Fruit fly (Drosophila melanogaster) whole organism, embryonic: ENCODE results near the gene GC.

ENCODE experiments used
- Bgb ChIP-seq: fragments of 200-800 bp; sonication (Bioruptor generic); IDR thresholded peaks from 2 replicates; pipeline ENCODE4 v1.3.6; 2022; ENCODE audit warnings: missing biosample characterization, missing genetic modification characterization; ENCODE audit not compliant: partially characterized antibody
- CG10462 ChIP-seq: fragments of 200-800 bp; sonication (Bioruptor generic); optimal IDR thresholded peaks from 2 replicates; lab custom pipeline; 2016; ENCODE audit warnings: missing biosample characterization, missing genetic modification characterization
- CG12071 ChIP-seq: fragments of 200-800 bp; sonication (Bioruptor generic); optimal IDR thresholded peaks from 3 replicates; lab custom pipeline; 2018; ENCODE audit warnings: missing biosample characterization, mild to moderate bottlenecking, missing genetic modification characterization
- CG13894 ChIP-seq: fragments of 200-800 bp; sonication (Bioruptor generic); optimal IDR thresholded peaks from 3 replicates; lab custom pipeline; 2018; ENCODE audit warnings: missing biosample characterization, mild to moderate bottlenecking, missing genetic modification characterization, moderate library complexity
- CG15514 ChIP-seq: fragments of 200-800 bp; sonication (Bioruptor generic); optimal IDR thresholded peaks from 3 replicates; lab custom pipeline; 2017; ENCODE audit warnings: missing biosample characterization, missing genetic modification characterization, mild to moderate bottlenecking, moderate library complexity, missing genetic modification reagents
- CG15601 ChIP-seq: fragments of 200-800 bp; sonication (Bioruptor generic); optimal IDR thresholded peaks from 3 replicates; lab custom pipeline; 2019; ENCODE audit warnings: missing biosample characterization, mild to moderate bottlenecking, missing genetic modification characterization, moderate library complexity
- CG17328 ChIP-seq: fragments of 200-800 bp; sonication (Bioruptor generic); IDR thresholded peaks from 2 replicates; pipeline ENCODE4 v1.3.6; 2022; ENCODE audit warnings: missing biosample characterization, missing genetic modification characterization
- CG17568 ChIP-seq: fragments of 200-800 bp; sonication (Bioruptor generic); optimal IDR thresholded peaks from 2 replicates; lab custom pipeline; 2018; ENCODE audit warnings: missing biosample characterization, mild to moderate bottlenecking, missing genetic modification characterization, moderate library complexity
- CG2120 ChIP-seq: fragments of 200-800 bp; sonication (Bioruptor generic); optimal IDR thresholded peaks from 3 replicates; lab custom pipeline; 2016; ENCODE audit warnings: missing biosample characterization, missing genetic modification characterization
- CG2199 ChIP-seq: fragments of 200-800 bp; sonication (Bioruptor generic); IDR thresholded peaks from 3 replicates; pipeline ENCODE4 v1.3.6; 2022; ENCODE audit warnings: missing biosample characterization, missing genetic modification characterization
- CG32767 ChIP-seq: fragments of 200-800 bp; sonication (Bioruptor generic); IDR thresholded peaks from 2 replicates; pipeline ENCODE4 v1.3.6; 2022; ENCODE audit warnings: missing biosample characterization, missing genetic modification characterization
- CG32772 ChIP-seq: fragments of 200-800 bp; sonication (Bioruptor generic); IDR thresholded peaks from 2 replicates; pipeline ENCODE4 v1.3.6; 2022; ENCODE audit warnings: missing biosample characterization, missing genetic modification characterization
- CG34224 ChIP-seq: fragments of 200-800 bp; sonication (Bioruptor generic); IDR thresholded peaks from 3 replicates; pipeline ENCODE4 v1.3.6; 2022; ENCODE audit warnings: missing biosample characterization, missing genetic modification characterization; ENCODE audit not compliant: partially characterized antibody
- CG4328 ChIP-seq: fragments of 200-800 bp; sonication (Bioruptor generic); optimal IDR thresholded peaks from 3 replicates; lab custom pipeline; 2017; ENCODE audit warnings: missing biosample characterization, missing genetic modification reagents, missing genetic modification characterization
- CG4360 ChIP-seq: fragments of 200-800 bp; sonication (Bioruptor generic); IDR thresholded peaks from 2 replicates; pipeline ENCODE4 v1.3.6; 2022; ENCODE audit warnings: missing biosample characterization, missing genetic modification characterization
- CG4617 ChIP-seq: fragments of 200-800 bp; sonication (Bioruptor generic); optimal IDR thresholded peaks from 3 replicates; lab custom pipeline; 2016; ENCODE audit warnings: missing biosample characterization, missing genetic modification characterization, borderline replicate concordance
- CG6175 ChIP-seq: fragments of 200-800 bp; sonication (Bioruptor generic); IDR thresholded peaks from 3 replicates; pipeline ENCODE4 v1.3.6; 2022; ENCODE audit warnings: missing biosample characterization, missing genetic modification characterization
- CG6765 ChIP-seq: fragments of 200-800 bp; sonication (Bioruptor generic); optimal IDR thresholded peaks from 3 replicates; lab custom pipeline; 2017; ENCODE audit warnings: missing biosample characterization, mild to moderate bottlenecking, missing genetic modification characterization
- CG7372 ChIP-seq: fragments of 200-800 bp; sonication (Bioruptor generic); IDR thresholded peaks from 2 replicates; pipeline ENCODE4 v1.3.6; 2022; ENCODE audit warnings: missing biosample characterization, missing genetic modification characterization
- CG8290 ChIP-seq, 3 experiments: fragments of 200-800 bp; sonication (Bioruptor generic); optimal IDR thresholded peaks; 2 replicates each; lab custom pipeline; 2016 to 2019; ENCODE audit warnings: missing biosample characterization in 3 of 3, missing genetic modification characterization in 3 of 3, mild to moderate bottlenecking in 2 of 3, moderate library complexity in 1 of 3
- CG8388 ChIP-seq: fragments of 200-800 bp; sonication (Bioruptor generic); optimal IDR thresholded peaks from 2 replicates; lab custom pipeline; 2019; ENCODE audit warnings: missing biosample characterization, mild to moderate bottlenecking, missing genetic modification characterization, moderate library complexity
- Doc3 ChIP-seq: fragments of 200-800 bp; sonication (Bioruptor generic); IDR thresholded peaks from 3 replicates; pipeline ENCODE4 v1.3.6; 2022; ENCODE audit warnings: missing biosample characterization, missing genetic modification characterization; ENCODE audit not compliant: partially characterized antibody
- Fer3 ChIP-seq: fragments of 200-800 bp; sonication (Bioruptor generic); optimal IDR thresholded peaks from 2 replicates; lab custom pipeline; 2018; ENCODE audit warnings: missing biosample characterization, mild to moderate bottlenecking, missing genetic modification characterization, moderate library complexity
- MTF-1 ChIP-seq: fragments of 200-800 bp; sonication (Bioruptor generic); optimal IDR thresholded peaks from 2 replicates; lab custom pipeline; 2018; ENCODE audit warnings: missing biosample characterization, mild to moderate bottlenecking, missing genetic modification characterization, borderline replicate concordance
- Mes4 ChIP-seq: fragments of 200-800 bp; sonication (Bioruptor generic); optimal IDR thresholded peaks from 2 replicates; lab custom pipeline; 2016; ENCODE audit warnings: missing biosample characterization, missing genetic modification characterization
- Spps ChIP-seq: fragments of 200-800 bp; sonication (Bioruptor generic); optimal IDR thresholded peaks from 2 replicates; lab custom pipeline; 2018; ENCODE audit warnings: missing biosample characterization, mild to moderate bottlenecking, missing genetic modification characterization
- Ssrp ChIP-seq: fragments of 200-800 bp; sonication (Bioruptor generic); optimal IDR thresholded peaks from 2 replicates; lab custom pipeline; 2018; ENCODE audit warnings: missing biosample characterization, mild to moderate bottlenecking, missing genetic modification characterization, moderate library complexity
- TFAM ChIP-seq: fragments of 200-800 bp; sonication (Bioruptor generic); optimal IDR thresholded peaks from 2 replicates; lab custom pipeline; 2017; ENCODE audit warnings: missing biosample characterization, missing genetic modification characterization, inconsistent platforms
- abd-A ChIP-seq: fragments of 200-800 bp; sonication (Bioruptor generic); optimal IDR thresholded peaks from 3 replicates; lab custom pipeline; 2019; ENCODE audit warnings: missing biosample characterization, mild to moderate bottlenecking, missing genetic modification characterization, moderate library complexity
- al ChIP-seq: fragments of 200-800 bp; sonication (Bioruptor generic); IDR thresholded peaks from 2 replicates; pipeline ENCODE4 v1.3.6; 2022; ENCODE audit warnings: missing biosample characterization, missing genetic modification characterization
- ara ChIP-seq: fragments of 200-800 bp; sonication (Bioruptor generic); IDR thresholded peaks from 2 replicates; pipeline ENCODE4 v1.3.6; 2022; ENCODE audit warnings: missing biosample characterization, missing genetic modification characterization
- caup ChIP-seq: fragments of 200-800 bp; sonication (Bioruptor generic); optimal IDR thresholded peaks from 3 replicates; lab custom pipeline; 2017; ENCODE audit warnings: missing biosample characterization, mild to moderate bottlenecking, missing genetic modification characterization, moderate library complexity; ENCODE audit not compliant: severe bottlenecking
- ci ChIP-seq: fragments of 200-800 bp; sonication (Bioruptor generic); IDR thresholded peaks from 3 replicates; pipeline ENCODE4 v1.3.6; 2022; ENCODE audit warnings: missing biosample characterization, missing genetic modification characterization
- crc ChIP-seq: fragments of 200-800 bp; sonication (Bioruptor generic); optimal IDR thresholded peaks from 2 replicates; lab custom pipeline; 2016; ENCODE audit warnings: missing biosample characterization, missing genetic modification characterization
- cwo ChIP-seq: fragments of 200-800 bp; sonication (Bioruptor generic); optimal IDR thresholded peaks from 3 replicates; lab custom pipeline; 2017; ENCODE audit warnings: missing biosample characterization, missing genetic modification characterization, mild to moderate bottlenecking, moderate library complexity, missing genetic modification reagents
- dmrt11E ChIP-seq: fragments of 200-800 bp; sonication (Bioruptor generic); optimal IDR thresholded peaks from 3 replicates; lab custom pipeline; 2018; ENCODE audit warnings: missing biosample characterization, mild to moderate bottlenecking, missing genetic modification characterization, moderate library complexity
- exex ChIP-seq: fragments of 200-800 bp; sonication (Bioruptor generic); optimal IDR thresholded peaks from 4 replicates; lab custom pipeline; 2018; ENCODE audit warnings: missing biosample characterization, mild to moderate bottlenecking, missing genetic modification characterization, moderate library complexity
- gcm ChIP-seq: fragments of 200-800 bp; sonication (Bioruptor generic); optimal IDR thresholded peaks from 2 replicates; lab custom pipeline; 2019; ENCODE audit warnings: missing biosample characterization, mild to moderate bottlenecking, missing genetic modification characterization, moderate library complexity
- grau ChIP-seq: fragments of 200-800 bp; optimal IDR thresholded peaks from 3 replicates; lab custom pipeline; 2019; ENCODE audit warnings: missing biosample characterization, mild to moderate bottlenecking, missing genetic modification characterization, moderate library complexity
- lab ChIP-seq: fragments of 200-800 bp; sonication (Bioruptor generic); optimal IDR thresholded peaks from 3 replicates; lab custom pipeline; 2017; ENCODE audit warnings: missing biosample characterization, missing genetic modification characterization, mild to moderate bottlenecking, moderate library complexity, missing genetic modification reagents
- lov ChIP-seq, 2 experiments: fragments of 200-800 bp in 1 of 2; fragments of >200 bp in 1 of 2; sonication (Bioruptor generic) in 1 of 2; IDR thresholded peaks in 1 of 2; optimal IDR thresholded peaks in 1 of 2; 2 replicates in 1 of 2; 3 replicates in 1 of 2; pipeline versions ENCODE4 v1.3.6 to Lab custom; 2017 to 2022; ENCODE audit warnings: missing biosample characterization in 1 of 2, missing genetic modification characterization in 1 of 2
- mld ChIP-seq: fragments of 200-800 bp; sonication (Bioruptor generic); IDR thresholded peaks from 3 replicates; pipeline ENCODE4 v1.3.6; 2022; ENCODE audit warnings: missing biosample characterization, missing genetic modification characterization; ENCODE audit not compliant: partially characterized antibody
- salm ChIP-seq: fragments of 200-800 bp; sonication (Bioruptor generic); optimal IDR thresholded peaks from 2 replicates; lab custom pipeline; 2018; ENCODE audit warnings: missing biosample characterization, mild to moderate bottlenecking, missing genetic modification characterization
- slbo ChIP-seq: fragments of 200-800 bp; sonication (Bioruptor generic); IDR thresholded peaks from 2 replicates; pipeline ENCODE4 v1.3.6; 2022; ENCODE audit warnings: missing biosample characterization, missing genetic modification characterization
- unpg ChIP-seq: fragments of 200-800 bp; sonication (Bioruptor generic); optimal IDR thresholded peaks from 3 replicates; lab custom pipeline; 2018; ENCODE audit warnings: missing biosample characterization, mild to moderate bottlenecking, missing genetic modification characterization, moderate library complexity
- vfl ChIP-seq: fragments of 200-800 bp; sonication (Bioruptor generic); optimal IDR thresholded peaks from 2 replicates; lab custom pipeline; 2016; ENCODE audit warnings: missing biosample characterization, missing genetic modification characterization

Gene GC

dm6 chr3L:1586266-1587054 lies 42.6 kb downstream of the GC start (continued):
- TF ChIP-seq Ssrp (tag; lab: Kevin White, UChicago) (no peak), MTF-1 (no peak), CG13894 (tag; lab: Kevin White, UChicago) (peak; percentile 54), CG4360 (GFP tag; lab: Robert Waterston, UW) (peak; percentile 47; the same call in 1 of the 2 replicates), CG32767 (no peak), unpg (no peak), dmrt11E (no peak), vfl (GFP tag; lab: Kevin White, UChicago) (peak; percentile 28), CG17328 (GFP tag; lab: Robert Waterston, UW) (peak; percentile 24; the same call in 1 of the 2 replicates), CG2199 (GFP tag; lab: Robert Waterston, UW) (peak; percentile 61; the same call in 1 of the 3 replicates), TFAM (no peak), Bgb (peak; percentile 62), CG15514 (GFP tag; lab: Kevin White, UChicago) (peak; percentile 24), CG7372 (GFP tag; lab: Robert Waterston, UW) (no peak), CG2120 (GFP tag; lab: Kevin White, UChicago) (no peak), ci (peak; percentile 69; the same call in 2 of the 3 replicates), exex (tag; lab: Kevin White, UChicago) (peak; percentile 59), CG4617 (no peak), CG15601 (tag; lab: Kevin White, UChicago) (no peak), CG10462 (GFP tag; lab: Kevin White, UChicago) (no peak), CG17568 (peak; percentile 12), CG8388 (GFP tag; lab: Kevin White, UChicago) (no peak), crc (GFP tag; lab: Kevin White, UChicago) (no peak), CG4328 (GFP tag; lab: Kevin White, UChicago) (no peak), ara (GFP tag; lab: Robert Waterston, UW) (no peak), salm (no peak), CG6765 (peak; percentile 60), CG8290 (GFP tag; optimal IDR thresholded peaks at IDR 0.05; lab: Kevin White, UChicago) (no peak), CG8290 (tag; optimal IDR thresholded peaks at IDR 0.05; lab: Kevin White, UChicago) (peak in 1 of 2 experiments; percentile 37), abd-A (tag; lab: Kevin White, UChicago) (peak; percentile 91), CG34224 (peak; percentile 69), al (GFP tag; lab: Robert Waterston, UW) (no peak), CG12071 (peak; percentile 20), Spps (tag; lab: Kevin White, UChicago) (peak; percentile 9), CG6175 (GFP tag; lab: Robert Waterston, UW) (0 out of 3 replicates have a peak, but pooled peaks have one; percentile 24), Doc3 (GFP tag; lab: Robert Waterston, UW) (peak; percentile 63; the same call in 2 of the 3 replicates), cwo (GFP tag; lab: Kevin White, UChicago) (peak; percentile 27), lab (GFP tag; lab: Kevin White, UChicago) (peak; percentile 38), slbo (no peak), gcm (GFP tag; lab: Kevin White, UChicago) (peak; percentile 22), caup (peak; percentile 17), Mes4 (GFP tag; lab: Kevin White, UChicago) (no peak), lov (optimal IDR thresholded peaks at IDR 0.05; lab: Kevin White, UChicago) (no peak), lov (GFP tag; IDR thresholded peaks at IDR 0.05; lab: Robert Waterston, UW) (0 out of 3 replicates have a peak, but pooled peaks have one; percentile 54), mld (GFP tag; lab: Robert Waterston, UW) (no peak), CG32772 (no peak), Fer3 (tag; lab: Kevin White, UChicago) (peak; percentile 8), grau (tag; lab: Kevin White, UChicago) (no peak)
